Worm (Caenorhabditis elegans): Measurements from ENCODE around the gene C12D8.13.

C12D8.13 gene

ce11 chrV:10252682-10253081, 32.2 kb upstream of the C12D8.13 start:
- no peak for TF ChIP-seq nhr-129 (tag; optimal IDR thresholded peaks at IDR 0.05)
- TF ChIP-seq nhr-23 (tag; optimal IDR thresholded peaks at IDR 0.05), result no peak
- TF ChIP-seq dmd-4 (tag; optimal IDR thresholded peaks at IDR 0.05), result no peak
- no peak for TF ChIP-seq nhr-237 (tag; optimal IDR thresholded peaks at IDR 0.05)
- TF ChIP-seq ZK546.5 (tag; optimal IDR thresholded peaks at IDR 0.05), result no peak
- no peak for TF ChIP-seq lin-11 (tag; optimal IDR thresholded peaks at IDR 0.05)
- no peak for TF ChIP-seq lin-13 (GFP tag; optimal IDR thresholded peaks at IDR 0.05)
- TF ChIP-seq ztf-11 (tag; optimal IDR thresholded peaks at IDR 0.05), result no peak
- TF ChIP-seq R02D3.7 (tag; optimal IDR thresholded peaks at IDR 0.05), result no peak

ce11 chrV:10249515-10249914, 29.0 kb upstream of the C12D8.13 start:
- TF ChIP-seq sma-3 (GFP tag; optimal IDR thresholded peaks at IDR 0.05) (no peak), nhr-237 (tag; optimal IDR thresholded peaks at IDR 0.05) (no peak), Y55F3AM.14 (GFP tag; optimal IDR thresholded peaks at IDR 0.05) (no peak), ama-1 (optimal IDR thresholded peaks at IDR 0.05) (no peak), peb-1 (tag; optimal IDR thresholded peaks at IDR 0.05) (no peak), lin-13 (GFP tag; optimal IDR thresholded peaks at IDR 0.05) (no peak)

- no peak for TF ChIP-seq zag-1 (tag; optimal IDR thresholded peaks at IDR 0.05)
- TF ChIP-seq lin-13 (GFP tag; optimal IDR thresholded peaks at IDR 0.05), result no peak
- no peak for TF ChIP-seq mab-5 (tag; optimal IDR thresholded peaks at IDR 0.05)
- no peak for TF ChIP-seq sma-9 (GFP tag; optimal IDR thresholded peaks at IDR 0.05)
- TF ChIP-seq sma-9 (tag; optimal IDR thresholded peaks at IDR 0.05), result no peak
- no peak for TF ChIP-seq ztf-4 (tag; optimal IDR thresholded peaks at IDR 0.05)
- no peak for TF ChIP-seq sma-3 (GFP tag; optimal IDR thresholded peaks at IDR 0.05)
- TF ChIP-seq lin-39 (tag; optimal IDR thresholded peaks at IDR 0.05), result no peak
- no peak for TF ChIP-seq peb-1 (tag; optimal IDR thresholded peaks at IDR 0.05)
- TF ChIP-seq nhr-6 (tag; optimal IDR thresholded peaks at IDR 0.05), result no peak
- TF ChIP-seq elt-3 (tag; optimal IDR thresholded peaks at IDR 0.05), result no peak
- no peak for TF ChIP-seq skn-1 (tag; optimal IDR thresholded peaks at IDR 0.05)
- no peak for TF ChIP-seq ztf-11 (tag; optimal IDR thresholded peaks at IDR 0.05)
- TF ChIP-seq ceh-16 (tag; optimal IDR thresholded peaks at IDR 0.05), result no peak
- no peak for TF ChIP-seq egl-27 (tag; optimal IDR thresholded peaks at IDR 0.05)
- TF ChIP-seq fos-1 (tag; optimal IDR thresholded peaks at IDR 0.05), result no peak
- no peak for TF ChIP-seq ZK546.5 (tag; optimal IDR thresholded peaks at IDR 0.05)
- TF ChIP-seq R02D3.7 (tag; optimal IDR thresholded peaks at IDR 0.05), result no peak
Observed at ce11 chrV:10248255-10248979, 27.9 kb upstream of the C12D8.13 start, which contains the start of gene akt-1. TSS of gene akt-1 (plus strand) at chrV:10248905.

ce11 chrV:10247673-10248239, 27.3 kb upstream of the C12D8.13 start:
- TF ChIP-seq nhr-21 (tag; optimal IDR thresholded peaks at IDR 0.05) (no peak), nhr-77 (tag; optimal IDR thresholded peaks at IDR 0.05) (no peak), ceh-82 (tag; optimal IDR thresholded peaks at IDR 0.05) (no peak), unc-55 (GFP tag; optimal IDR thresholded peaks at IDR 0.05) (no peak), blmp-1 (tag; optimal IDR thresholded peaks at IDR 0.05; ENCODE audit: insufficient read depth) (no peak), ztf-1 (GFP tag; conservative IDR thresholded peaks at IDR 0.05) (no peak), mbf-1 (tag; optimal IDR thresholded peaks at IDR 0.05) (no peak), lin-39 (tag; optimal IDR thresholded peaks at IDR 0.05) (no peak), zag-1 (tag; optimal IDR thresholded peaks at IDR 0.05) (no peak), mdl-1 (tag; optimal IDR thresholded peaks at IDR 0.05) (no peak), C34F6.9 (tag; optimal IDR thresholded peaks at IDR 0.05) (peak; percentile 37), lin-13 (GFP tag; optimal IDR thresholded peaks at IDR 0.05) (no peak), fos-1 (tag; optimal IDR thresholded peaks at IDR 0.05) (no peak), sem-4 (tag; optimal IDR thresholded peaks at IDR 0.05) (no peak), elt-1 (tag; optimal IDR thresholded peaks at IDR 0.05) (no peak), aly-2 (tag; optimal IDR thresholded peaks at IDR 0.05) (no peak), ceh-16 (tag; optimal IDR thresholded peaks at IDR 0.05) (no peak), nhr-10 (tag; optimal IDR thresholded peaks at IDR 0.05) (no peak), ztf-11 (tag; optimal IDR thresholded peaks at IDR 0.05) (no peak), nhr-6 (tag; optimal IDR thresholded peaks at IDR 0.05) (no peak), nhr-129 (tag; optimal IDR thresholded peaks at IDR 0.05) (peak; percentile 32), elt-3 (tag; optimal IDR thresholded peaks at IDR 0.05) (no peak), crh-2 (tag; optimal IDR thresholded peaks at IDR 0.05) (no peak), lsy-2 (tag; optimal IDR thresholded peaks at IDR 0.05) (peak in 1 of 2 experiments; percentile 38), snpc-4 (tag; optimal IDR thresholded peaks at IDR 0.05) (no peak), dmd-4 (tag; optimal IDR thresholded peaks at IDR 0.05) (no peak)

All from whole organism, L2 larva.